Worm (Caenorhabditis elegans) whole organism, L1 larva: Measurements from ENCODE around the gene Y39B6A.37.

Experiments used
- C16A3.4 ChIP-seq: fragments of 150-350 bp; optimal IDR thresholded peaks from 2 replicates; lab custom pipeline; 2014; ENCODE audit warnings: missing biosample characterization, missing genetic modification characterization
- aly-2 ChIP-seq: fragments of 150-350 bp; optimal IDR thresholded peaks from 2 replicates; lab custom pipeline; 2014; ENCODE audit warnings: missing biosample characterization, missing genetic modification characterization
- blmp-1 ChIP-seq: fragments of 150-350 bp; optimal IDR thresholded peaks from 2 replicates; lab custom pipeline; 2014; ENCODE audit warnings: missing biosample characterization, missing genetic modification characterization
- ceh-63 ChIP-seq: fragments of 200-800 bp; sonication (Bioruptor generic); optimal IDR thresholded peaks from 2 replicates; lab custom pipeline; 2018; ENCODE audit warnings: mild to moderate bottlenecking, missing genetic modification characterization, missing compliant biosample characterization
- ceh-82 ChIP-seq, 3 experiments: fragments of 150-350 bp in 1 of 3; sonication (generic microtip) in 2 of 3; optimal IDR thresholded peaks; 2 replicates each; lab custom pipeline; 2014 to 2017; ENCODE audit warnings: missing biosample characterization in 3 of 3, missing genetic modification characterization in 3 of 3
- ceh-88 ChIP-seq: fragments of 200-800 bp; sonication (Bioruptor generic); IDR thresholded peaks from 2 replicates; pipeline ENCODE4 v1.3.6; 2022; ENCODE audit warnings: missing genetic modification characterization, missing compliant biosample characterization
- ces-1 ChIP-seq: fragments of 150-350 bp; optimal IDR thresholded peaks from 2 replicates; lab custom pipeline; 2014; ENCODE audit warnings: missing biosample characterization, missing genetic modification reagents, missing genetic modification characterization
- dpl-1 ChIP-seq, 3 experiments: fragments of 150-350 bp in 2 of 3; sonication (generic microtip) in 1 of 3; optimal IDR thresholded peaks; 2 replicates each; lab custom pipeline; 2014 to 2017; ENCODE audit warnings: missing biosample characterization in 3 of 3, missing genetic modification characterization in 3 of 3, missing genetic modification reagents in 3 of 3
- efl-1 ChIP-seq, 4 experiments: fragments of 150-350 bp; optimal IDR thresholded peaks in 3 of 4; peaks in 1 of 4; 1 replicate in 1 of 4; 2 replicates in 3 of 4; lab custom pipeline; 2014; ENCODE audit warnings: missing biosample characterization in 2 of 4, missing genetic modification characterization in 2 of 4, missing genetic modification reagents in 2 of 4
- ets-5 ChIP-seq: fragments of 200-800 bp; sonication (Bioruptor generic); IDR thresholded peaks from 2 replicates; pipeline ENCODE4 v1.3.6; 2022; ENCODE audit warnings: missing genetic modification characterization, missing compliant biosample characterization
- fkh-10 ChIP-seq: sonication (generic microtip); optimal IDR thresholded peaks from 2 replicates; lab custom pipeline; 2017; ENCODE audit warnings: missing biosample characterization, missing genetic modification reagents, missing genetic modification characterization
- fos-1 ChIP-seq: fragments of 150-350 bp; optimal IDR thresholded peaks from 2 replicates; lab custom pipeline; 2014; ENCODE audit warnings: missing biosample characterization, missing genetic modification characterization
- hlh-4 ChIP-seq: sonication (generic microtip); optimal IDR thresholded peaks from 2 replicates; lab custom pipeline; 2016; ENCODE audit warnings: mild to moderate bottlenecking, missing genetic modification characterization, missing compliant biosample characterization
- irx-1 ChIP-seq: sonication (generic microtip); optimal IDR thresholded peaks from 2 replicates; lab custom pipeline; 2016; ENCODE audit warnings: missing genetic modification characterization, missing compliant biosample characterization
- isw-1 ChIP-seq: fragments of 200-800 bp; sonication (Bioruptor generic); IDR thresholded peaks from 2 replicates; pipeline ENCODE4 v1.3.6; 2022; ENCODE audit warnings: missing genetic modification characterization, missing compliant biosample characterization
- lin-14 ChIP-seq: fragments of 200-800 bp; sonication (Bioruptor generic); optimal IDR thresholded peaks from 2 replicates; lab custom pipeline; 2018; ENCODE audit warnings: mild to moderate bottlenecking, missing genetic modification characterization, moderate library complexity, missing compliant biosample characterization
- lin-15B ChIP-seq: fragments of 150-350 bp; sonication (generic microtip); optimal IDR thresholded peaks from 3 replicates; lab custom pipeline; 2014; ENCODE audit warnings: missing biosample characterization, missing genetic modification characterization
- lin-39 ChIP-seq: fragments of 150-350 bp; optimal IDR thresholded peaks from 2 replicates; lab custom pipeline; 2014; ENCODE audit warnings: missing biosample characterization, missing genetic modification reagents, missing genetic modification characterization
- lir-3 ChIP-seq: sonication (generic microtip); optimal IDR thresholded peaks from 2 replicates; lab custom pipeline; 2016; ENCODE audit warnings: mild to moderate bottlenecking, missing genetic modification characterization, moderate library complexity, missing compliant biosample characterization; ENCODE audit not compliant: poor library complexity
- lsy-2 ChIP-seq, 2 experiments: fragments of 150-350 bp; optimal IDR thresholded peaks; 2 replicates each; lab custom pipeline; 2014; ENCODE audit warnings: missing biosample characterization in 2 of 2, missing genetic modification characterization in 2 of 2
- mab-9 ChIP-seq: fragments of 200-800 bp; sonication (Bioruptor generic); IDR thresholded peaks from 2 replicates; pipeline ENCODE4 v1.3.6; 2022; ENCODE audit warnings: missing genetic modification reagents, missing genetic modification characterization, missing compliant biosample characterization
- mef-2 ChIP-seq: fragments of 150-350 bp; optimal IDR thresholded peaks from 2 replicates; lab custom pipeline; 2014; ENCODE audit warnings: missing biosample characterization, missing genetic modification characterization
- nhr-11 ChIP-seq: fragments of 150-350 bp; optimal IDR thresholded peaks from 2 replicates; lab custom pipeline; 2014; ENCODE audit warnings: missing biosample characterization, missing genetic modification characterization
- nhr-19 ChIP-seq: fragments of 200-800 bp; sonication (Bioruptor generic); conservative IDR thresholded peaks from 2 replicates; pipeline ENCODE4 v1.3.6; 2022; ENCODE audit warnings: missing genetic modification characterization, missing compliant biosample characterization
- nhr-237 ChIP-seq: fragments of 150-350 bp; optimal IDR thresholded peaks from 2 replicates; lab custom pipeline; 2014; ENCODE audit warnings: missing biosample characterization, missing genetic modification characterization
- nhr-76 ChIP-seq: sonication (generic microtip); optimal IDR thresholded peaks from 2 replicates; lab custom pipeline; 2017; ENCODE audit warnings: missing biosample characterization, missing genetic modification characterization
- nhr-84 ChIP-seq: sonication (generic microtip); optimal IDR thresholded peaks from 2 replicates; lab custom pipeline; 2017; ENCODE audit warnings: missing biosample characterization, missing genetic modification characterization
- nhr-85 ChIP-seq: sonication (generic microtip); peaks from one replicate; lab custom pipeline; 2016; ENCODE audit warnings: missing genetic modification characterization, inconsistent platforms, missing compliant biosample characterization
- pag-3 ChIP-seq: sonication (generic microtip); optimal IDR thresholded peaks from 2 replicates; lab custom pipeline; 2017; ENCODE audit warnings: missing genetic modification characterization, mild to moderate bottlenecking, missing compliant biosample characterization, antibody characterized with exemption, borderline replicate concordance; ENCODE audit not compliant: insufficient read depth
- pax-3 ChIP-seq: fragments of 200-800 bp; sonication (Bioruptor generic); optimal IDR thresholded peaks from 2 replicates; lab custom pipeline; 2018; ENCODE audit warnings: mild to moderate bottlenecking, missing genetic modification characterization, moderate library complexity, missing compliant biosample characterization
- rnt-1 ChIP-seq: sonication (generic microtip); optimal IDR thresholded peaks from 2 replicates; lab custom pipeline; 2016; ENCODE audit warnings: mild to moderate bottlenecking, missing genetic modification characterization, moderate library complexity, missing compliant biosample characterization
- snpc-4 ChIP-seq: fragments of 150-350 bp; optimal IDR thresholded peaks from 2 replicates; lab custom pipeline; 2014; ENCODE audit warnings: missing biosample characterization, missing genetic modification characterization
- snu-23 ChIP-seq: sonication (generic microtip); optimal IDR thresholded peaks from 2 replicates; lab custom pipeline; 2016; ENCODE audit warnings: missing genetic modification characterization, missing compliant biosample characterization
- sup-37 ChIP-seq: fragments of 200-800 bp; sonication (Bioruptor generic); optimal IDR thresholded peaks from 2 replicates; lab custom pipeline; 2018; ENCODE audit warnings: mild to moderate bottlenecking, missing genetic modification characterization, missing compliant biosample characterization
- swsn-7 ChIP-seq: sonication (generic microtip); optimal IDR thresholded peaks from 2 replicates; lab custom pipeline; 2016; ENCODE audit warnings: missing genetic modification characterization, missing compliant biosample characterization
- unc-130 ChIP-seq: fragments of 150-350 bp; optimal IDR thresholded peaks from 2 replicates; lab custom pipeline; 2017; ENCODE audit warnings: missing biosample characterization, missing genetic modification characterization, inconsistent platforms
- unc-62 ChIP-seq: fragments of 150-350 bp; optimal IDR thresholded peaks from 2 replicates; lab custom pipeline; 2014; ENCODE audit warnings: missing biosample characterization, missing genetic modification reagents, missing genetic modification characterization
- unc-98 ChIP-seq: fragments of 200-800 bp; sonication (Bioruptor generic); IDR thresholded peaks from 2 replicates; pipeline ENCODE4 v1.3.6; 2022; ENCODE audit warnings: missing genetic modification characterization, missing compliant biosample characterization
- vab-15 ChIP-seq: sonication (generic microtip); optimal IDR thresholded peaks from 2 replicates; lab custom pipeline; 2017; ENCODE audit warnings: missing genotype, mild to moderate bottlenecking, missing genetic modification characterization, missing compliant biosample characterization
- xbp-1 ChIP-seq: sonication (generic microtip); optimal IDR thresholded peaks from 2 replicates; lab custom pipeline; 2016; ENCODE audit warnings: missing genetic modification characterization, missing compliant biosample characterization
- zip-4 ChIP-seq: fragments of 200-800 bp; sonication (Bioruptor generic); optimal IDR thresholded peaks from 2 replicates; lab custom pipeline; 2018; ENCODE audit warnings: mild to moderate bottlenecking, missing genetic modification characterization, moderate library complexity, missing compliant biosample characterization
- ztf-11 ChIP-seq, 2 experiments: sonication (generic microtip); optimal IDR thresholded peaks; 2 replicates each; lab custom pipeline; 2016 to 2017; ENCODE audit warnings: missing genetic modification characterization in 2 of 2, missing biosample characterization in 1 of 2, missing compliant biosample characterization in 1 of 2

Y39B6A.37 gene

DNA sequence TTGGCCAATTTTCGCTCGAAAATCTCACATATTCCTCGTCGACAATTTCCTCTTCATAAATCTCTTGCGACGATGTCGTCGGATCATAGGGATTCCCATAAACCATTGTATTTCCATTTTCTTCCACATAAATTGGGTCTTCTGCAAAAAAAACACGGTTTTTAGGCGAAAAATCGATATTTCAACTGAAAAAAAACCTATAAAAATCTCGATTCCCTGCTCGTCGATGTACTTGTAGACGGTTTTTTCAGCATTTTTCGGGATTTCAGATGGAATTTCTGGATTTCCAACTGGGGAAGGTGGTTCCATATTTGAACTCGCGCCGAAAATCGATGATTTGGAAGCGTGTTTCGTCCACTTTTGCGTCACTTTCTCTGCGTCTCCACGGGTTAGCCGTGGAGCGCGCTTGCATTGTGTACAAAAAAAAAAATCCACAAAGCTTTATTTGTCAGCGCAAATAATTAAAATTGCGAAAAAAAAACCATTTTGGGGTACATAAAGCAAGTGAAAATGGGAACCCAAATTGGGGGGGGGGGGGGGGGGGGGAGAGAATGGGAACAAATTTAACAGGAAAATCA is 23.1 kb upstream of the Y39B6A.37 start, which contains the start of gene Y39B6A.43 (continued):
- no peak for TF ChIP-seq pag-3 (tag; lab: Kevin White, UChicago)
- TF ChIP-seq lin-14, result peak; percentile 97
- TF ChIP-seq lin-39 (tag; lab: Kevin White, UChicago), result peak; percentile 84
- TF ChIP-seq pax-3 (tag; lab: Kevin White, UChicago), result peak; percentile 94
- peak; percentile 80 for TF ChIP-seq sup-37
- peak; percentile 91 for TF ChIP-seq mab-9 (GFP tag; lab: Robert Waterston, UW)
- peak; percentile 89 for TF ChIP-seq irx-1 (tag; lab: Kevin White, UChicago)
- peak; percentile 66 for TF ChIP-seq aly-2 (tag; lab: Kevin White, UChicago)
- peak; percentile 86 for TF ChIP-seq ceh-88
- TF ChIP-seq zip-4 (GFP tag; lab: Kevin White, UChicago), result peak; percentile 87
- peak; percentile 98 to 99 (median 98) for TF ChIP-seq dpl-1 (GFP tag; optimal IDR thresholded peaks at IDR 0.05; lab: Kevin White, UChicago)
- TF ChIP-seq nhr-76 (tag; lab: Kevin White, UChicago), result peak; percentile 3
- peak; percentile 31 for TF ChIP-seq mef-2 (tag; lab: Kevin White, UChicago)
- peak; percentile 66 for TF ChIP-seq blmp-1
- TF ChIP-seq vab-15 (tag; lab: Kevin White, UChicago), result peak; percentile 83
- TF ChIP-seq lin-15B, result peak; percentile 97
- peak; percentile 99 for TF ChIP-seq nhr-19 (GFP tag; lab: Robert Waterston, UW)
- TF ChIP-seq xbp-1 (tag; lab: Kevin White, UChicago), result peak; percentile 93
- no peak for TF ChIP-seq ceh-63 (GFP tag; lab: Kevin White, UChicago)
- peak; percentile 97 for TF ChIP-seq nhr-85 (tag; lab: Kevin White, UChicago)
- TF ChIP-seq efl-1 (optimal IDR thresholded peaks at IDR 0.05; lab: Kevin White, UChicago), result peak; percentile 99 to 100
- peak; percentile 93 to 100 for TF ChIP-seq efl-1 (GFP tag; optimal IDR thresholded peaks at IDR 0.05 in 1 of 2; lab: Kevin White, UChicago)
- TF ChIP-seq ceh-82 (tag; optimal IDR thresholded peaks at IDR 0.05; lab: Kevin White, UChicago), result peak; percentile 97 to 99 (median 97)
- TF ChIP-seq unc-130 (tag; lab: Kevin White, UChicago), result peak; percentile 86
- TF ChIP-seq C16A3.4 (tag; lab: Kevin White, UChicago), result peak; percentile 98
- TF ChIP-seq lir-3 (tag; lab: Kevin White, UChicago), result peak; percentile 85
- TF ChIP-seq fos-1 (tag; lab: Kevin White, UChicago), result peak; percentile 91
- peak; percentile 96 for TF ChIP-seq fkh-10
- TF ChIP-seq hlh-4 (tag; lab: Kevin White, UChicago), result no peak
- peak; percentile 95 for TF ChIP-seq snu-23
- TF ChIP-seq ets-5, result no peak
- TF ChIP-seq isw-1 (GFP tag; lab: Robert Waterston, UW), result peak; percentile 95
- peak; percentile 87 for TF ChIP-seq nhr-11
- TF ChIP-seq nhr-84, result no peak
- peak; percentile 88 for TF ChIP-seq nhr-237 (tag; lab: Kevin White, UChicago)
- no peak for TF ChIP-seq unc-62
- TF ChIP-seq swsn-7, result peak; percentile 96
- peak; percentile 98 for TF ChIP-seq rnt-1 (tag; lab: Kevin White, UChicago)
- peak; percentile 85 for TF ChIP-seq snpc-4 (tag; lab: Kevin White, UChicago)
- no peak for TF ChIP-seq ces-1 (GFP tag; lab: Kevin White, UChicago)
- TF ChIP-seq lsy-2 (tag; optimal IDR thresholded peaks at IDR 0.05; lab: Kevin White, UChicago), result peak; percentile 97
- peak in 1 of 2 experiments; percentile 88 for TF ChIP-seq ztf-11 (tag; optimal IDR thresholded peaks at IDR 0.05; lab: Kevin White, UChicago)
- peak; percentile 78 for TF ChIP-seq unc-98 (GFP tag; lab: Robert Waterston, UW)
